Worm (Caenorhabditis elegans) whole organism, L4 larva: Measurements from ENCODE around the gene ifbp-1.

Experiments used
- R02D3.7 ChIP-seq: fragments of 150-350 bp; sonication (generic microtip); optimal IDR thresholded peaks from 3 replicates; lab custom pipeline; 2014; ENCODE audit warnings: missing biosample characterization, missing genetic modification characterization
- fos-1 ChIP-seq: fragments of 150-350 bp; optimal IDR thresholded peaks from 2 replicates; lab custom pipeline; 2014; ENCODE audit warnings: missing biosample characterization, missing genetic modification characterization
- nhr-25 ChIP-seq: sonication (generic microtip); optimal IDR thresholded peaks from 2 replicates; lab custom pipeline; 2017; ENCODE audit warnings: missing genetic modification characterization, mild to moderate bottlenecking, missing compliant biosample characterization, antibody characterized with exemption, moderate library complexity, borderline replicate concordance; ENCODE audit not compliant: insufficient read depth
- nhr-76 ChIP-seq: fragments of 150-350 bp; optimal IDR thresholded peaks from 2 replicates; lab custom pipeline; 2014; ENCODE audit warnings: missing biosample characterization, missing genetic modification characterization
- snpc-4 ChIP-seq: fragments of 150-350 bp; optimal IDR thresholded peaks from 2 replicates; lab custom pipeline; 2014; ENCODE audit warnings: missing biosample characterization, missing genetic modification characterization
- tra-1 ChIP-seq: fragments of 200-800 bp; sonication (Bioruptor generic); IDR thresholded peaks from 2 replicates; pipeline ENCODE4 v1.3.6; 2022; ENCODE audit warnings: missing genetic modification reagents, missing genetic modification characterization, missing compliant biosample characterization
- unc-130 ChIP-seq: sonication (generic microtip); optimal IDR thresholded peaks from 2 replicates; lab custom pipeline; 2016; ENCODE audit warnings: missing genetic modification reagents, missing genetic modification characterization, missing compliant biosample characterization

DNA sequence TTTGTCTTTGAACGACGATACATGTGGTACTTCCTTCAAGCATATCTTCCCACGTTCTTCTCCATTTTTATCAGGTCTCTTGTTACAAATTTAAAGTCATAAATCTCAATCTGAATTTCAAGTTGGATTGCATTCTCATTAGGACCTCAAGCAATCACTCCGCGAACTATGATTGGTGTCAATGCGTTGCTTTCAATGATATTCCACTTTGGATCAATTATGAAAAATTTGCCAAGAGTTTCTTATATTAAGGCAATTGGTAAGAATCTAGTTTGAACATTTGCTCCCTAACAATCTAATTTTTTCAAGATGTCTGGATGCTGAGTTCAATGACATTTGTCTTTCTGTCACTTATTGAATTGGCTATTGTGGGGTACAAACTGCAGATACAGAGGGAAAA is 37.8 kb downstream of the ifbp-1 start:
- TF ChIP-seq nhr-25 (tag; lab: Kevin White, UChicago) (no peak), fos-1 (tag; lab: Kevin White, UChicago) (no peak), tra-1 (GFP tag; lab: Robert Waterston, UW) (no peak), snpc-4 (tag; lab: Kevin White, UChicago) (no peak), R02D3.7 (tag; lab: Kevin White, UChicago) (no peak), unc-130 (GFP tag; lab: Kevin White, UChicago) (no peak), nhr-76 (no peak)
